Fruit fly (Drosophila melanogaster): ENCODE data around the gene ball.

DNA sequence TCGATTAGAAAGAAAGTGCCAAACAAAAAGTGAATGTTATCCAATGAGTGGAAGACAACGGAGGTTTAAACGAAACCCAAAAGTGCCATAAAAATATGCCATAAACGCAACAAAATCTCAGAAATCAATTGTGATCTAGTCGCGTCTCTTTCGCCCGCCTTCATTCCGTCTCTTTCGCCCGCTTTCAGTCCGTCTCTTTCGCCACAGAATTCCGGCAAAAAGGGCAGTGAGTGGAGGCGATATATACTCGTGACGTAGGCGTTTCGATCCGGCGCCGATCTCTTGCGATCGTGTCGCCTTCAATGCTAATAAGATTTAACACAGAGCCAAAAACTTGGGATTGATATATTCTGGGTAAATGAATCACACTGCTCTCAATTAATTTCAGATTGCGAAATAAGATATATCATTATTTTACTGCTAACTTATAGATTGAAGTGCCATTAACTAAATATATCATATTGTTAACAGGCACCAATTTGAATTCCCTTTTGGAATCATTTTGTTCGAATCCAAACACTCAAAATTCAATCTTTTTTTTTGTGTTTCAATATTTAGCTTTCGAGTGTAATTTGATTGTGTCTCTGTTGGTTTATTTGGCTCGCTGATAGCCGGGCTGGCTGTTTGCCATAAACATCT is 21.6 kb upstream of the ball start:
- TF ChIP-seq Clk (GFP tag; optimal IDR thresholded peaks at IDR 0.05) (no peak), kay (GFP tag; ENCODE audit: borderline replicate concordance) (no peak), CG12768 (GFP tag; optimal IDR thresholded peaks at IDR 0.05) (no peak), Crg-1 (GFP tag; optimal IDR thresholded peaks at IDR 0.05) (no peak), cic (GFP tag; optimal IDR thresholded peaks at IDR 0.05) (no peak), Mnt (GFP tag; optimal IDR thresholded peaks at IDR 0.05) (no peak), cnc (optimal IDR thresholded peaks at IDR 0.05) (no peak), CG14711 (tag; optimal IDR thresholded peaks at IDR 0.05) (no peak), CG7045 (GFP tag; optimal IDR thresholded peaks at IDR 0.05) (no peak), pad (GFP tag; optimal IDR thresholded peaks at IDR 0.05) (no peak), Hr96 (GFP tag; optimal IDR thresholded peaks at IDR 0.05) (no peak), CG5204 (GFP tag; optimal IDR thresholded peaks at IDR 0.05) (no peak), tj (GFP tag; optimal IDR thresholded peaks at IDR 0.05) (no peak), CG33017 (tag; optimal IDR thresholded peaks at IDR 0.05) (no peak)

Measured in whole organism, adult.